Worm (Caenorhabditis elegans): ENCODE data around the gene dhs-11.

DNA sequence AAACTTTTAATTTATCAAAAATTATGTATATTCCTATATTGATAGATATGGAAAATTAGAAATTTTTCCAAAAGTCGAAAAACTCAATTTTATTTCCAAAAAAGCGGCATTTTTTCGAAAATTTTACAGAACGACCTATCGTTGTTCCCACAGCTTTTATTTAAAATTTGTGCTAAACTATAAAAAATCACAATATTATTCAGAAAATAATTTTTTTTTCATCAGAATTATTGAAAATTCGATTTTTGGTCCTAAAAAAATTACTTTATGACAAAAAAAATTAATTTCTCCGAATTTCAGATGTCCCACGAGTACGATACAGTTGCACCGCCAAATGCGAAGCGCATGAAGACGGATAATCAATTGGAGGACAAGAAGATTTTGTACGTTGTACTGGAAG lies 6.6 kb upstream of the dhs-11 start, which contains the start of gene emg-1:
- TF ChIP-seq unc-130 (GFP tag; optimal IDR thresholded peaks at IDR 0.05): no peak
- no peak for TF ChIP-seq pha-4 (tag; optimal IDR thresholded peaks at IDR 0.05)
- no peak for TF ChIP-seq B0336.3 (GFP tag; IDR thresholded peaks at IDR 0.05)
- TF ChIP-seq let-526 (GFP tag; IDR thresholded peaks at IDR 0.05): no peak
- TF ChIP-seq ztf-6 (GFP tag; IDR thresholded peaks at IDR 0.05): no peak
- no peak for TF ChIP-seq attf-5 (GFP tag; optimal IDR thresholded peaks at IDR 0.05)
- TF ChIP-seq F52B5.7 (tag; optimal IDR thresholded peaks at IDR 0.05): no peak
- TF ChIP-seq attf-6 (GFP tag; IDR thresholded peaks at IDR 0.05): no peak
- TF ChIP-seq F57C9.4 (tag; optimal IDR thresholded peaks at IDR 0.05): no peak
- no peak for TF ChIP-seq B0261.1 (tag; optimal IDR thresholded peaks at IDR 0.05)
- no peak for TF ChIP-seq snpc-1.1 (tag; optimal IDR thresholded peaks at IDR 0.05; ENCODE audit: insufficient read depth)
- no peak for TF ChIP-seq lag-1 (GFP tag; IDR thresholded peaks at IDR 0.05)
